Fruit fly (Drosophila melanogaster): Measurements from ENCODE around the gene Tsp39D.

The Tsp39D gene

dm6 chr2L:21329353-21329752 lies 15.1 kb upstream of the Tsp39D start (continued):
- TF ChIP-seq CG7745 (tag; optimal IDR thresholded peaks at IDR 0.05) (no peak), pnt (GFP tag; optimal IDR thresholded peaks at IDR 0.05) (no peak), CG4854 (GFP tag; optimal IDR thresholded peaks at IDR 0.05) (no peak), klu (GFP tag; IDR thresholded peaks at IDR 0.05) (no peak), CG34422 (GFP tag; IDR thresholded peaks at IDR 0.05) (no peak), Meics (GFP tag; optimal IDR thresholded peaks at IDR 0.05) (peak; percentile 3), Fer2 (tag; optimal IDR thresholded peaks at IDR 0.05) (no peak), fd3F (GFP tag; optimal IDR thresholded peaks at IDR 0.05) (no peak), z (GFP tag; IDR thresholded peaks at IDR 0.05) (peak; percentile 66; the same call in 1 of the 3 replicates), wek (GFP tag; optimal IDR thresholded peaks at IDR 0.05) (peak; percentile 22), CG12942 (GFP tag; optimal IDR thresholded peaks at IDR 0.05) (no peak), zen (tag; optimal IDR thresholded peaks at IDR 0.05) (no peak), GATAe (GFP tag; conservative IDR thresholded peaks at IDR 0.05) (peak; percentile 73), Hey (tag; optimal IDR thresholded peaks at IDR 0.05) (peak; percentile 9), CG11504 (tag; optimal IDR thresholded peaks at IDR 0.05) (peak; percentile 96), CG2199 (GFP tag; IDR thresholded peaks at IDR 0.05) (peak; percentile 79; the same call in 2 of the 3 replicates), exex (tag; optimal IDR thresholded peaks at IDR 0.05) (peak; percentile 23), CG4360 (GFP tag; IDR thresholded peaks at IDR 0.05) (no peak), ac (GFP tag; optimal IDR thresholded peaks at IDR 0.05) (no peak), vfl (GFP tag; optimal IDR thresholded peaks at IDR 0.05) (no peak), phol (tag; optimal IDR thresholded peaks at IDR 0.05) (no peak), nerfin-1 (tag; optimal IDR thresholded peaks at IDR 0.05) (peak; percentile 22), br (optimal IDR thresholded peaks at IDR 0.05) (no peak), lilli (GFP tag; optimal IDR thresholded peaks at IDR 0.05) (no peak), ci (GFP tag; IDR thresholded peaks at IDR 0.05) (peak; percentile 43; the same call in 1 of the 3 replicates), CTCF (GFP tag; optimal IDR thresholded peaks at IDR 0.05) (no peak), CG11723 (GFP tag; optimal IDR thresholded peaks at IDR 0.05) (no peak), gce (GFP tag; IDR thresholded peaks at IDR 0.05) (no peak), CG5180 (GFP tag; optimal IDR thresholded peaks at IDR 0.05) (no peak), crc (GFP tag; optimal IDR thresholded peaks at IDR 0.05) (no peak)

- no peak for TF ChIP-seq Spps (tag; optimal IDR thresholded peaks at IDR 0.05)
- no peak for TF ChIP-seq pan (optimal IDR thresholded peaks at IDR 0.05)
- TF ChIP-seq pan (GFP tag; optimal IDR thresholded peaks at IDR 0.05 in 1 of 2, IDR thresholded peaks at IDR 0.05 in 1 of 2): peak in 1 of 2 experiments; percentile 11
- peak; percentile 7 for TF ChIP-seq CG12659 (GFP tag; optimal IDR thresholded peaks at IDR 0.05)
- TF ChIP-seq Hmr (GFP tag; optimal IDR thresholded peaks at IDR 0.05): peak; percentile 15
- peak; percentile 85 for TF ChIP-seq z (GFP tag; IDR thresholded peaks at IDR 0.05)
- TF ChIP-seq CG9817 (tag; optimal IDR thresholded peaks at IDR 0.05): no peak
- no peak for TF ChIP-seq Bteb2 (GFP tag; optimal IDR thresholded peaks at IDR 0.05)
- TF ChIP-seq pros (GFP tag; optimal IDR thresholded peaks at IDR 0.05): peak; percentile 69
- peak; percentile 30 for TF ChIP-seq gem (tag; optimal IDR thresholded peaks at IDR 0.05)
- peak; percentile 72 for TF ChIP-seq D19A (tag; optimal IDR thresholded peaks at IDR 0.05)
- TF ChIP-seq Oaz (GFP tag; IDR thresholded peaks at IDR 0.05): no peak
- TF ChIP-seq CG1603 (tag; optimal IDR thresholded peaks at IDR 0.05): peak; percentile 9
- TF ChIP-seq CG1233 (GFP tag; optimal IDR thresholded peaks at IDR 0.05): no peak
- TF ChIP-seq nerfin-1 (tag; optimal IDR thresholded peaks at IDR 0.05): peak; percentile 78
- no peak for TF ChIP-seq ara (GFP tag; IDR thresholded peaks at IDR 0.05)
- peak; percentile 84 for TF ChIP-seq twi (tag; optimal IDR thresholded peaks at IDR 0.05)
- TF ChIP-seq row (GFP tag; IDR thresholded peaks at IDR 0.05): peak; percentile 69
- TF ChIP-seq CG7839 (tag; optimal IDR thresholded peaks at IDR 0.05): no peak
- peak; percentile 39 for TF ChIP-seq CG11504 (tag; optimal IDR thresholded peaks at IDR 0.05)
- 0 out of 2 replicates have a peak, but pooled peaks have one; percentile 23 for TF ChIP-seq chm (GFP tag; IDR thresholded peaks at IDR 0.05)
- TF ChIP-seq D19B (GFP tag; optimal IDR thresholded peaks at IDR 0.05): peak; percentile 38
- no peak for TF ChIP-seq Awh (GFP tag; IDR thresholded peaks at IDR 0.05)
- no peak for TF ChIP-seq Adf1 (GFP tag; IDR thresholded peaks at IDR 0.05)
- no peak for TF ChIP-seq Bgb (GFP tag; IDR thresholded peaks at IDR 0.05; ENCODE audit: partially characterized antibody)
- peak; percentile 28; the same call in 1 of the 3 replicates for TF ChIP-seq dysf (GFP tag; IDR thresholded peaks at IDR 0.05)
Measured at dm6 chr2L:21330823-21331222, 13.6 kb upstream of the Tsp39D start.

Measured in whole organism, embryonic.